Worm (Caenorhabditis elegans) whole organism, L2 larva: ENCODE measurements around the gene C10A4.7.
A peak's percentile ranks its signal among the peaks of the same experiment; 100 is the strongest.

Source experiments
- F13H6.1 ChIP-seq: sonication (generic microtip); optimal IDR thresholded peaks from 2 replicates; lab custom pipeline; 2016; ENCODE audit warnings: missing genetic modification characterization, missing compliant biosample characterization
- R02D3.7 ChIP-seq: fragments of 150-350 bp; optimal IDR thresholded peaks from 2 replicates; lab custom pipeline; 2014; ENCODE audit warnings: missing biosample characterization, missing genetic modification characterization
- Y55F3AM.14 ChIP-seq: fragments of 200-800 bp; sonication (Bioruptor generic); optimal IDR thresholded peaks from 2 replicates; lab custom pipeline; 2018; ENCODE audit warnings: mild to moderate bottlenecking, missing genetic modification characterization, missing compliant biosample characterization
- ZK546.5 ChIP-seq: sonication (generic microtip); optimal IDR thresholded peaks from 2 replicates; lab custom pipeline; 2017; ENCODE audit warnings: missing biosample characterization, missing genetic modification characterization
- alr-1 ChIP-seq: fragments of 150-350 bp; optimal IDR thresholded peaks from 2 replicates; lab custom pipeline; 2014; ENCODE audit warnings: missing biosample characterization, missing genetic modification characterization
- aly-2 ChIP-seq: fragments of 150-350 bp; optimal IDR thresholded peaks from 2 replicates; lab custom pipeline; 2014; ENCODE audit warnings: missing biosample characterization, missing genetic modification characterization
- ama-1 ChIP-seq: fragments of 150-350 bp; optimal IDR thresholded peaks from 2 replicates; lab custom pipeline; 2018; ENCODE audit warnings: inconsistent platforms
- blmp-1 ChIP-seq: sonication (generic microtip); optimal IDR thresholded peaks from 2 replicates; lab custom pipeline; 2017; ENCODE audit warnings: missing genetic modification characterization, mild to moderate bottlenecking, missing compliant biosample characterization, antibody characterized with exemption, moderate library complexity; ENCODE audit not compliant: insufficient read depth
- ceh-16 ChIP-seq: fragments of 150-350 bp; optimal IDR thresholded peaks from 2 replicates; lab custom pipeline; 2014; ENCODE audit warnings: missing biosample characterization, missing genetic modification characterization
- ceh-82 ChIP-seq: fragments of 150-350 bp; optimal IDR thresholded peaks from 2 replicates; lab custom pipeline; 2014; ENCODE audit warnings: missing biosample characterization, missing genetic modification characterization
- crh-2 ChIP-seq: sonication (generic microtip); optimal IDR thresholded peaks from 2 replicates; lab custom pipeline; 2017; ENCODE audit warnings: missing biosample characterization, missing genetic modification characterization
- dmd-4 ChIP-seq: sonication (generic microtip); optimal IDR thresholded peaks from 2 replicates; lab custom pipeline; 2017; ENCODE audit warnings: missing biosample characterization, missing genetic modification characterization
- egl-27 ChIP-seq: sonication (generic microtip); optimal IDR thresholded peaks from 3 replicates; lab custom pipeline; 2017; ENCODE audit warnings: missing biosample characterization, missing genetic modification reagents, missing genetic modification characterization
- elt-1 ChIP-seq: fragments of 150-350 bp; optimal IDR thresholded peaks from 2 replicates; lab custom pipeline; 2014; ENCODE audit warnings: missing biosample characterization, missing genetic modification characterization
- elt-3 ChIP-seq: sonication (generic microtip); optimal IDR thresholded peaks from 2 replicates; lab custom pipeline; 2017; ENCODE audit warnings: missing biosample characterization, missing genetic modification characterization
- fos-1 ChIP-seq: fragments of 150-350 bp; optimal IDR thresholded peaks from 2 replicates; lab custom pipeline; 2014; ENCODE audit warnings: missing biosample characterization, missing genetic modification characterization
- gmeb-1 ChIP-seq: fragments of 150-350 bp; optimal IDR thresholded peaks from 2 replicates; lab custom pipeline; 2014; ENCODE audit warnings: missing biosample characterization, missing genetic modification characterization
- lin-11 ChIP-seq: fragments of 150-350 bp; sonication (generic microtip); optimal IDR thresholded peaks from 2 replicates; lab custom pipeline; 2014; ENCODE audit warnings: missing biosample characterization, missing genetic modification characterization, inconsistent platforms, mixed read lengths
- mab-5 ChIP-seq: fragments of 150-350 bp; optimal IDR thresholded peaks from 2 replicates; lab custom pipeline; 2014; ENCODE audit warnings: missing biosample characterization, missing genetic modification characterization
- mbf-1 ChIP-seq: sonication (generic microtip); optimal IDR thresholded peaks from 2 replicates; lab custom pipeline; 2017; ENCODE audit warnings: missing biosample characterization, missing genetic modification characterization
- mdl-1 ChIP-seq, 2 experiments: fragments of 150-350 bp in 1 of 2; sonication (generic microtip) in 1 of 2; optimal IDR thresholded peaks; 2 replicates each; lab custom pipeline; 2017; ENCODE audit warnings: missing biosample characterization in 2 of 2, missing genetic modification characterization in 2 of 2
- nhr-11 ChIP-seq: fragments of 150-350 bp; optimal IDR thresholded peaks from 2 replicates; lab custom pipeline; 2014; ENCODE audit warnings: missing biosample characterization, missing genetic modification characterization
- nhr-12 ChIP-seq: fragments of 150-350 bp; optimal IDR thresholded peaks from 2 replicates; lab custom pipeline; 2014; ENCODE audit warnings: missing biosample characterization, missing genetic modification characterization
- nhr-129 ChIP-seq: fragments of 150-350 bp; optimal IDR thresholded peaks from 2 replicates; lab custom pipeline; 2014; ENCODE audit warnings: missing biosample characterization, missing genetic modification characterization
- nhr-237 ChIP-seq: fragments of 150-350 bp; optimal IDR thresholded peaks from 2 replicates; lab custom pipeline; 2014; ENCODE audit warnings: missing biosample characterization, missing genetic modification characterization
- nhr-25 ChIP-seq: fragments of 150-350 bp; sonication (generic microtip); optimal IDR thresholded peaks from 3 replicates; lab custom pipeline; 2014; ENCODE audit warnings: missing biosample characterization, missing genetic modification characterization
- nhr-6 ChIP-seq: fragments of 150-350 bp; optimal IDR thresholded peaks from 2 replicates; lab custom pipeline; 2014; ENCODE audit warnings: missing biosample characterization, missing genetic modification characterization
- peb-1 ChIP-seq: fragments of 150-350 bp; optimal IDR thresholded peaks from 2 replicates; lab custom pipeline; 2014; ENCODE audit warnings: missing biosample characterization, missing genetic modification characterization
- skn-1 ChIP-seq: sonication (generic microtip); optimal IDR thresholded peaks from 2 replicates; lab custom pipeline; 2017; ENCODE audit warnings: missing biosample characterization, missing genetic modification characterization
- sma-9 ChIP-seq, 2 experiments: fragments of 150-350 bp in 1 of 2; sonication (generic microtip) in 1 of 2; optimal IDR thresholded peaks; 2 replicates each; lab custom pipeline; 2014 to 2016; ENCODE audit warnings: missing genetic modification characterization in 2 of 2, mild to moderate bottlenecking in 1 of 2, missing biosample characterization in 1 of 2, missing compliant biosample characterization in 1 of 2, missing genetic modification reagents in 1 of 2, moderate library complexity in 1 of 2
- snpc-4 ChIP-seq: fragments of 150-350 bp; optimal IDR thresholded peaks from 2 replicates; lab custom pipeline; 2014; ENCODE audit warnings: missing biosample characterization, missing genetic modification characterization
- unc-39 ChIP-seq: fragments of 150-350 bp; optimal IDR thresholded peaks from 2 replicates; lab custom pipeline; 2014; ENCODE audit warnings: missing biosample characterization, missing genetic modification characterization
- unc-55 ChIP-seq: fragments of 150-350 bp; sonication (generic microtip); optimal IDR thresholded peaks from 3 replicates; lab custom pipeline; 2014; ENCODE audit warnings: missing biosample characterization, missing genetic modification reagents, missing genetic modification characterization
- ztf-1 ChIP-seq: fragments of 200-800 bp; sonication (Bioruptor generic); conservative IDR thresholded peaks from 2 replicates; pipeline ENCODE4 v1.3.6; 2022; ENCODE audit warnings: missing genetic modification characterization, missing compliant biosample characterization
- ztf-11 ChIP-seq: sonication (generic microtip); optimal IDR thresholded peaks from 2 replicates; lab custom pipeline; 2017; ENCODE audit warnings: missing biosample characterization, missing genetic modification characterization
- ztf-4 ChIP-seq: fragments of 150-350 bp; optimal IDR thresholded peaks from 2 replicates; lab custom pipeline; 2014; ENCODE audit warnings: missing biosample characterization, missing genetic modification characterization

C10A4.7 gene

DNA sequence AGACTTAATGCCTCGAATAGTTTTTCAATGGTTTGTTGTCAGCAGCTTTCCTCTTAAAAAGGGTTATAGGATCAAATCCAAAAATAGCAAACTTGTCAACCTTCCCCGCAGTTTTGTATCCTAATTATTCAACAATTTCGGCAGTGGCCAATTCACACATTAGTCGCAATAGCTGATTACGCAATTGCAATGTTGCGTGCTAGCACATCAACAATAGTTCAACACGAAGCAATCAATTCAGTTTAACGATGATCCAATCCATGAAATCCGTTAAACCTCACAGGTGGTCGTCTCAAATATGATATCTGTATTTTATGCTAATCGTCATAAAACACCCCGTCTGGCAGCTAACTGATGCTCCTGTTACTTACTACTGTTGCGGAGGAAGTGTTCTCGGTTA, 37.3 kb upstream of the C10A4.7 start:
- no peak for TF ChIP-seq unc-55
- TF ChIP-seq nhr-11 (tag; lab: Kevin White, UChicago), result no peak
- TF ChIP-seq peb-1 (tag; lab: Kevin White, UChicago), result no peak
- TF ChIP-seq nhr-6 (tag; lab: Kevin White, UChicago), result no peak
- no peak for TF ChIP-seq snpc-4 (tag; lab: Kevin White, UChicago)
- TF ChIP-seq egl-27 (tag; lab: Kevin White, UChicago), result no peak
- no peak for TF ChIP-seq ztf-1 (GFP tag; lab: Robert Waterston, UW)
- no peak for TF ChIP-seq mab-5 (tag; lab: Kevin White, UChicago)
- TF ChIP-seq elt-1 (tag; lab: Kevin White, UChicago), result no peak
- no peak for TF ChIP-seq blmp-1 (tag; lab: Kevin White, UChicago)
- TF ChIP-seq lin-11 (tag; lab: Kevin White, UChicago), result no peak
- TF ChIP-seq ama-1 (lab: Kevin White, UChicago), result no peak
- no peak for TF ChIP-seq aly-2 (tag; lab: Kevin White, UChicago)
- TF ChIP-seq mdl-1 (tag; optimal IDR thresholded peaks at IDR 0.05; lab: Kevin White, UChicago), result no peak
- TF ChIP-seq unc-39 (tag; lab: Kevin White, UChicago), result no peak
- no peak for TF ChIP-seq F13H6.1 (tag; lab: Kevin White, UChicago)
- TF ChIP-seq nhr-237 (tag; lab: Kevin White, UChicago), result no peak
- TF ChIP-seq ceh-16 (tag; lab: Kevin White, UChicago), result no peak
- no peak for TF ChIP-seq crh-2 (tag; lab: Kevin White, UChicago)
- no peak for TF ChIP-seq Y55F3AM.14 (GFP tag; lab: Kevin White, UChicago)

DNA sequence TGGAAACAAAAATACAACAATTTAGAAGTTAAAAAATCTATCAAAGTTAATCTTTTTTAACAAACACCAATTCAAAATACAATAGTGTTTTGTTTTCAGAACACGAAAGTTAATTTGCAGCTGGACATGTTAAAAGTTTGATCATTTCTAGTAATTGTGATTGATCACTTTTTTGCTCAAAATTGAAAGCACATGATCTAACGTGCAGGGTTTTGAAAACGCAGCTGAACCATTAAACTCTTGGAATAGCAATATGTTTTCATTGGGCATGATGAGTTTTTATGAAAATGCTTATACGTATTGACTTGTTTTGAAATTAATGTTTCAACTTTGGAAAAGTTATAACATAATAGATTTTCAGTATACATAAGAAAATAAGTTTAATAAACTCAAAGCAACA, 32.0 kb upstream of the C10A4.7 start:
- no peak for TF ChIP-seq dmd-4 (tag; lab: Kevin White, UChicago)
- no peak for TF ChIP-seq ceh-16 (tag; lab: Kevin White, UChicago)
- TF ChIP-seq ZK546.5 (tag; lab: Kevin White, UChicago), result no peak
- no peak for TF ChIP-seq aly-2 (tag; lab: Kevin White, UChicago)
- no peak for TF ChIP-seq nhr-25
- TF ChIP-seq ceh-82 (tag; lab: Kevin White, UChicago), result no peak
- TF ChIP-seq mbf-1 (tag; lab: Kevin White, UChicago), result no peak
- TF ChIP-seq skn-1 (tag; lab: Kevin White, UChicago), result no peak
- no peak for TF ChIP-seq R02D3.7 (tag; lab: Kevin White, UChicago)
- TF ChIP-seq peb-1 (tag; lab: Kevin White, UChicago), result no peak
- TF ChIP-seq elt-1 (tag; lab: Kevin White, UChicago), result no peak
- TF ChIP-seq nhr-12, result no peak
- TF ChIP-seq unc-55, result no peak
- no peak for TF ChIP-seq crh-2 (tag; lab: Kevin White, UChicago)
- TF ChIP-seq blmp-1 (tag; lab: Kevin White, UChicago), result no peak
- no peak for TF ChIP-seq elt-3 (tag; lab: Kevin White, UChicago)
- no peak for TF ChIP-seq ztf-4 (tag; lab: Kevin White, UChicago)
- TF ChIP-seq snpc-4 (tag; lab: Kevin White, UChicago), result no peak
- TF ChIP-seq mab-5 (tag; lab: Kevin White, UChicago), result no peak
- no peak for TF ChIP-seq mdl-1 (tag; optimal IDR thresholded peaks at IDR 0.05; lab: Kevin White, UChicago)

DNA sequence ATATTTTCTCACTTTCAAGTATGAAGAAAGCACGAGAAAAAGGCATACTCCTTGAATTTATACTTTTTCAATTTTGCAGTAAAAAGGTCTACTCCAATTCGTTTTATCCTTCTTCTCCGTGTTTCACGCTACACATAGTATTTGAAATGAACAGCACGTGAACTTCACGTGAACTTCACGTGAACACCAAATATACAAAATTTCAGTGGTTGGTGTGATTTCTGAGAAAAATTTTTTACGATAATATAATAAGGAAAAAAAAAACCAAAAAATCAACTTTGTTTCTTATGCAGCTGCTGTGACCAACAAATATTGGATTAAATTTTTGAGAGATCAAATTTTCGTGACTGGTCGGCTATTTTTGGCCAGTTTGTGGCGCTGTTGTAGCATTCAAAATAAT, 31.2 kb upstream of the C10A4.7 start:
- TF ChIP-seq sma-9 (GFP tag; optimal IDR thresholded peaks at IDR 0.05; lab: Kevin White, UChicago) (peak; percentile 21), sma-9 (tag; optimal IDR thresholded peaks at IDR 0.05; lab: Kevin White, UChicago) (no peak), R02D3.7 (tag; lab: Kevin White, UChicago) (no peak), blmp-1 (tag; lab: Kevin White, UChicago) (no peak), ZK546.5 (tag; lab: Kevin White, UChicago) (no peak), ztf-11 (tag; lab: Kevin White, UChicago) (no peak), nhr-129 (tag; lab: Kevin White, UChicago) (no peak), gmeb-1 (no peak), alr-1 (no peak)

DNA sequence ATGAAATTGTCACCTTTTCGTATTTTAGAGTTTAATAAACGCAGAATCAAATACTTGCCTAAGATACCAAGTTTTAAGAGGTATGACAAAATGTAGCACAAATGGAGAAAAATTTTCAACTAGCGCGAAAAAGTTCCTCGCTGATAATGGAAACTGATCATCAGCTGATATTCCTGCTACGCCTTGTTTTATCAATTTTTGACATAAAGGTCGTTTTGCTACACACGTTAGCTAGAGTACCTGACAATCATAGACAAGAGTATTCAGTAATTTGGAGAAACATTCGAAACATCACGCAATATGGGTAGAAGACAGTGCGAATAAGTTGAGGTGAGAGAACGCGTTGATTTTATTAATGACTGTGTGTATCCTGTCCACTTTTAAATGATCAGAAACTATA, 30.4 kb upstream of the C10A4.7 start:
- TF ChIP-seq nhr-129 (tag; lab: Kevin White, UChicago) (peak; percentile 32), elt-1 (tag; lab: Kevin White, UChicago) (no peak), sma-9 (GFP tag; optimal IDR thresholded peaks at IDR 0.05; lab: Kevin White, UChicago) (peak; percentile 41), sma-9 (tag; optimal IDR thresholded peaks at IDR 0.05; lab: Kevin White, UChicago) (no peak), crh-2 (tag; lab: Kevin White, UChicago) (peak; percentile 4), fos-1 (peak; percentile 34)
- TF ChIP-seq, all 48 proteins: peak for 4
